Worm (Caenorhabditis elegans): ENCODE measurements around the gene srg-9.

ce11 chrIII:6300297-6300696 lies 43.7 kb upstream of the srg-9 start:
- no peak for TF ChIP-seq aly-2 (tag; optimal IDR thresholded peaks at IDR 0.05)
- no peak for TF ChIP-seq lir-3 (tag; optimal IDR thresholded peaks at IDR 0.05; ENCODE audit: poor library complexity)
- no peak for TF ChIP-seq lin-13 (GFP tag; optimal IDR thresholded peaks at IDR 0.05)

Measured in whole organism, L1 larva.